Worm (Caenorhabditis elegans): ENCODE data around the gene F54G2.1.

Gene F54G2.1

ce11 chrX:2688583-2689220, 24.5 kb upstream of the F54G2.1 start, which contains the start of gene T14G11.1:
T14G11.1 (plus strand) TSS chrX:2688990.
- TF ChIP-seq him-1 (tag; optimal IDR thresholded peaks at IDR 0.05), result no peak
- no peak for TF ChIP-seq dao-5 (tag; optimal IDR thresholded peaks at IDR 0.05)
- peak; percentile 35 for TF ChIP-seq W03F9.2 (tag; optimal IDR thresholded peaks at IDR 0.05)

- peak; percentile 71 for TF ChIP-seq W03F9.2 (tag; optimal IDR thresholded peaks at IDR 0.05)
- TF ChIP-seq him-1 (tag; optimal IDR thresholded peaks at IDR 0.05), result no peak
These were observed 23.0 kb upstream of the F54G2.1 start, which contains the start of gene immt-1 for ce11 chrX:2687174-2687573. immt-1 (minus strand) TSS chrX:2687184.

- no peak for TF ChIP-seq W03F9.2 (tag; optimal IDR thresholded peaks at IDR 0.05)
- TF ChIP-seq him-1 (tag; optimal IDR thresholded peaks at IDR 0.05), result no peak
These were observed 20.3 kb upstream of the F54G2.1 start for ce11 chrX:2684448-2684847.

ce11 chrX:2674514-2674913, 10.3 kb upstream of the F54G2.1 start:
- TF ChIP-seq W03F9.2 (tag; optimal IDR thresholded peaks at IDR 0.05), result no peak
- TF ChIP-seq him-1 (tag; optimal IDR thresholded peaks at IDR 0.05), result no peak
- TF ChIP-seq dao-5 (tag; optimal IDR thresholded peaks at IDR 0.05), result no peak

ce11 chrX:2673272-2673671, 9.1 kb upstream of the F54G2.1 start, which contains the start of gene ser-7:
ser-7 (plus strand) TSS chrX:2673572.
- no peak for TF ChIP-seq dao-5 (tag; optimal IDR thresholded peaks at IDR 0.05)
- no peak for TF ChIP-seq W03F9.2 (tag; optimal IDR thresholded peaks at IDR 0.05)
- no peak for TF ChIP-seq him-1 (tag; optimal IDR thresholded peaks at IDR 0.05)

- TF ChIP-seq him-1 (tag; optimal IDR thresholded peaks at IDR 0.05) (no peak), dao-5 (tag; optimal IDR thresholded peaks at IDR 0.05) (no peak), W03F9.2 (tag; optimal IDR thresholded peaks at IDR 0.05) (no peak)
These were observed 3.6 kb upstream of the F54G2.1 start, which contains the start of gene C09B7.2 for ce11 chrX:2667779-2668178. C09B7.2 (plus strand) TSS chrX:2668127.

ce11 chrX:2663798-2664197, 375 bp downstream of the F54G2.1 start:
- no peak for TF ChIP-seq him-1 (tag; optimal IDR thresholded peaks at IDR 0.05)
- no peak for TF ChIP-seq dao-5 (tag; optimal IDR thresholded peaks at IDR 0.05)
- no peak for TF ChIP-seq W03F9.2 (tag; optimal IDR thresholded peaks at IDR 0.05)

- TF ChIP-seq dao-5 (tag; optimal IDR thresholded peaks at IDR 0.05), result no peak
- no peak for TF ChIP-seq W03F9.2 (tag; optimal IDR thresholded peaks at IDR 0.05)
- no peak for TF ChIP-seq him-1 (tag; optimal IDR thresholded peaks at IDR 0.05)
These were observed 9.8 kb downstream of the F54G2.1 start for ce11 chrX:2654334-2654733.

ce11 chrX:2641094-2641493, 23.1 kb downstream of the F54G2.1 start:
- TF ChIP-seq dao-5 (tag; optimal IDR thresholded peaks at IDR 0.05) (no peak), W03F9.2 (tag; optimal IDR thresholded peaks at IDR 0.05) (no peak), him-1 (tag; optimal IDR thresholded peaks at IDR 0.05) (no peak)

ce11 chrX:2640556-2640955, 23.6 kb downstream of the F54G2.1 start:
- TF ChIP-seq W03F9.2 (tag; optimal IDR thresholded peaks at IDR 0.05) (no peak), him-1 (tag; optimal IDR thresholded peaks at IDR 0.05) (no peak), dao-5 (tag; optimal IDR thresholded peaks at IDR 0.05) (no peak)

ce11 chrX:2632869-2633268, 31.3 kb downstream of the F54G2.1 start:
- no peak for TF ChIP-seq W03F9.2 (tag; optimal IDR thresholded peaks at IDR 0.05)
- TF ChIP-seq him-1 (tag; optimal IDR thresholded peaks at IDR 0.05), result no peak
- no peak for TF ChIP-seq dao-5 (tag; optimal IDR thresholded peaks at IDR 0.05)

ce11 chrX:2626153-2626552, 38.0 kb downstream of the F54G2.1 start:
- no peak for TF ChIP-seq him-1 (tag; optimal IDR thresholded peaks at IDR 0.05)
- TF ChIP-seq dao-5 (tag; optimal IDR thresholded peaks at IDR 0.05), result no peak
- TF ChIP-seq W03F9.2 (tag; optimal IDR thresholded peaks at IDR 0.05), result no peak

- TF ChIP-seq him-1 (tag; optimal IDR thresholded peaks at IDR 0.05) (no peak), W03F9.2 (tag; optimal IDR thresholded peaks at IDR 0.05) (no peak), dao-5 (tag; optimal IDR thresholded peaks at IDR 0.05) (no peak)
These were observed 43.9 kb downstream of the F54G2.1 start for ce11 chrX:2620280-2620679.

- TF ChIP-seq dao-5 (tag; optimal IDR thresholded peaks at IDR 0.05) (no peak), him-1 (tag; optimal IDR thresholded peaks at IDR 0.05) (no peak), W03F9.2 (tag; optimal IDR thresholded peaks at IDR 0.05) (no peak)
These were observed 48.5 kb downstream of the F54G2.1 start, which contains the start of gene T03G6.3 for ce11 chrX:2615626-2616025. T03G6.3 (minus strand) TSS chrX:2615726.

- TF ChIP-seq dao-5 (tag; optimal IDR thresholded peaks at IDR 0.05), result no peak
- no peak for TF ChIP-seq W03F9.2 (tag; optimal IDR thresholded peaks at IDR 0.05)
- TF ChIP-seq him-1 (tag; optimal IDR thresholded peaks at IDR 0.05), result no peak
These were observed 50.0 kb downstream of the F54G2.1 start for ce11 chrX:2614158-2614557.
